Worm (Caenorhabditis elegans) whole organism, L4 larva: ENCODE measurements around the gene gskl-1.

Source experiments
- egl-27 ChIP-seq: sonication (generic microtip); optimal IDR thresholded peaks from 3 replicates; lab custom pipeline; 2017; ENCODE audit warnings: missing biosample characterization, missing genetic modification reagents, missing genetic modification characterization
- lin-15B ChIP-seq: fragments of 150-350 bp; sonication (generic microtip); optimal IDR thresholded peaks from 3 replicates; lab custom pipeline; 2014; ENCODE audit warnings: missing biosample characterization, missing genetic modification characterization
- lin-39 ChIP-seq: fragments of 150-350 bp; optimal IDR thresholded peaks from 2 replicates; lab custom pipeline; 2014; ENCODE audit warnings: missing biosample characterization, missing genetic modification reagents, missing genetic modification characterization
- mdt-29 ChIP-seq: fragments of 200-800 bp; sonication (Bioruptor generic); IDR thresholded peaks from 2 replicates; pipeline ENCODE4 v1.3.6; 2022; ENCODE audit warnings: missing genetic modification reagents, missing genetic modification characterization, missing compliant biosample characterization
- nhr-237 ChIP-seq: sonication (generic microtip); optimal IDR thresholded peaks from 2 replicates; lab custom pipeline; 2017; ENCODE audit warnings: missing biosample characterization, missing genetic modification characterization
- nhr-77 ChIP-seq: fragments of 150-350 bp; optimal IDR thresholded peaks from 2 replicates; lab custom pipeline; 2014; ENCODE audit warnings: missing biosample characterization, missing genetic modification characterization
- pha-4 ChIP-seq, 2 experiments: fragments of 150-350 bp in 1 of 2; fragments of 200-800 bp in 1 of 2; sonication (Bioruptor generic) in 1 of 2; IDR thresholded peaks in 1 of 2; optimal IDR thresholded peaks in 1 of 2; 2 replicates each; pipeline versions ENCODE4 v1.3.6 to Lab custom; 2014 to 2022; ENCODE audit warnings: missing genetic modification characterization in 2 of 2, missing genetic modification reagents in 2 of 2, missing biosample characterization in 1 of 2, missing compliant biosample characterization in 1 of 2
- spr-3 ChIP-seq: fragments of 200-800 bp; sonication (Bioruptor generic); optimal IDR thresholded peaks from 2 replicates; lab custom pipeline; 2018; ENCODE audit warnings: mild to moderate bottlenecking, missing genetic modification characterization, missing compliant biosample characterization
- unc-130 ChIP-seq: sonication (generic microtip); optimal IDR thresholded peaks from 2 replicates; lab custom pipeline; 2016; ENCODE audit warnings: missing genetic modification reagents, missing genetic modification characterization, missing compliant biosample characterization
- ztf-11 ChIP-seq: fragments of 150-350 bp; optimal IDR thresholded peaks from 2 replicates; lab custom pipeline; 2014; ENCODE audit warnings: missing biosample characterization, missing genetic modification characterization

- TF ChIP-seq egl-27 (tag; lab: Kevin White, UChicago), result no peak
- TF ChIP-seq nhr-77, result no peak
- TF ChIP-seq nhr-237 (tag; lab: Kevin White, UChicago), result no peak
- TF ChIP-seq lin-15B, result no peak
- no peak for TF ChIP-seq mdt-29 (GFP tag; lab: Robert Waterston, UW)
- TF ChIP-seq ztf-11 (tag; lab: Kevin White, UChicago), result no peak
- no peak for TF ChIP-seq lin-39
- no peak for TF ChIP-seq spr-3
- no peak for TF ChIP-seq unc-130
- no peak for TF ChIP-seq pha-4 (GFP tag; IDR thresholded peaks at IDR 0.05; lab: Robert Waterston, UW)
- TF ChIP-seq pha-4 (tag; optimal IDR thresholded peaks at IDR 0.05; lab: Kevin White, UChicago), result no peak
These were observed 23.4 kb upstream of the gskl-1 start, which contains the start of gene Y19D2B.2 for ce11 chrII:10923948-10924347.
